Fruit fly (Drosophila melanogaster) whole organism, embryonic: ENCODE data around the gene Prp16.

Source experiments
- Abd-B ChIP-seq: fragments of 200-800 bp; sonication (Bioruptor generic); optimal IDR thresholded peaks from 2 replicates; lab custom pipeline; 2018; ENCODE audit warnings: missing biosample characterization, mild to moderate bottlenecking, missing genetic modification characterization, moderate library complexity
- Atf-2 ChIP-seq: fragments of 200-800 bp; sonication (Bioruptor generic); optimal IDR thresholded peaks from 2 replicates; lab custom pipeline; 2016; ENCODE audit warnings: missing biosample characterization, missing genetic modification characterization
- CG10321 ChIP-seq: fragments of 200-800 bp; sonication (Bioruptor generic); IDR thresholded peaks from 2 replicates; pipeline ENCODE4 v1.3.6; 2022; ENCODE audit warnings: missing biosample characterization, missing genetic modification characterization
- CG11085 ChIP-seq: fragments of 200-800 bp; sonication (Bioruptor generic); IDR thresholded peaks from 2 replicates; pipeline ENCODE4 v1.3.6; 2022; ENCODE audit warnings: missing biosample characterization, missing genetic modification characterization
- CG12071 ChIP-seq: fragments of 200-800 bp; sonication (Bioruptor generic); optimal IDR thresholded peaks from 3 replicates; lab custom pipeline; 2018; ENCODE audit warnings: missing biosample characterization, mild to moderate bottlenecking, missing genetic modification characterization
- CG1233 ChIP-seq: fragments of 200-800 bp; sonication (Bioruptor generic); optimal IDR thresholded peaks from 4 replicates; lab custom pipeline; 2018; ENCODE audit warnings: missing biosample characterization, mild to moderate bottlenecking, missing genetic modification characterization
- CG14014 ChIP-seq: fragments of 200-800 bp; sonication (Bioruptor generic); IDR thresholded peaks from 2 replicates; pipeline ENCODE4 v1.3.6; 2022; ENCODE audit warnings: missing biosample characterization, missing genetic modification characterization
- CG15514 ChIP-seq: fragments of 200-800 bp; sonication (Bioruptor generic); optimal IDR thresholded peaks from 3 replicates; lab custom pipeline; 2017; ENCODE audit warnings: missing biosample characterization, missing genetic modification characterization, mild to moderate bottlenecking, moderate library complexity, missing genetic modification reagents
- CG16863 ChIP-seq: fragments of 200-800 bp; sonication (Bioruptor generic); optimal IDR thresholded peaks from 3 replicates; lab custom pipeline; 2016; ENCODE audit warnings: missing biosample characterization, missing genetic modification characterization
- CG17829 ChIP-seq: fragments of 200-800 bp; optimal IDR thresholded peaks from 2 replicates; lab custom pipeline; 2019; ENCODE audit warnings: missing biosample characterization, mild to moderate bottlenecking, missing genetic modification characterization, moderate library complexity
- CG2202 ChIP-seq: fragments of 200-800 bp; sonication (Bioruptor generic); optimal IDR thresholded peaks from 2 replicates; lab custom pipeline; 2018; ENCODE audit warnings: missing biosample characterization, mild to moderate bottlenecking, missing genetic modification characterization
- CG3163 ChIP-seq: fragments of 200-800 bp; sonication (Bioruptor generic); optimal IDR thresholded peaks from 3 replicates; lab custom pipeline; 2016; ENCODE audit warnings: missing biosample characterization, missing genetic modification characterization
- CG32532 ChIP-seq: fragments of 200-800 bp; sonication (Bioruptor generic); IDR thresholded peaks from 2 replicates; pipeline ENCODE4 v1.3.6; 2022; ENCODE audit warnings: missing biosample characterization, missing genetic modification characterization
- CG3281 ChIP-seq: fragments of 200-800 bp; sonication (Bioruptor generic); optimal IDR thresholded peaks from 3 replicates; lab custom pipeline; 2017; ENCODE audit warnings: missing biosample characterization, mild to moderate bottlenecking, missing genetic modification characterization
- CG6765 ChIP-seq: fragments of 200-800 bp; sonication (Bioruptor generic); optimal IDR thresholded peaks from 3 replicates; lab custom pipeline; 2017; ENCODE audit warnings: missing biosample characterization, mild to moderate bottlenecking, missing genetic modification characterization
- CG7372 ChIP-seq: fragments of 200-800 bp; sonication (Bioruptor generic); IDR thresholded peaks from 2 replicates; pipeline ENCODE4 v1.3.6; 2022; ENCODE audit warnings: missing biosample characterization, missing genetic modification characterization
- CG8924 ChIP-seq: fragments of 200-800 bp; optimal IDR thresholded peaks from 3 replicates; lab custom pipeline; 2019; ENCODE audit warnings: missing biosample characterization, mild to moderate bottlenecking, missing genetic modification characterization, moderate library complexity
- HmgD ChIP-seq: fragments of 200-800 bp; sonication (Bioruptor generic); optimal IDR thresholded peaks from 3 replicates; lab custom pipeline; 2016; ENCODE audit warnings: missing biosample characterization, missing genetic modification characterization
- Hr78 ChIP-seq, 2 experiments: fragments of 200-800 bp in 1 of 2; fragments of >200 bp in 1 of 2; sonication (Bioruptor generic) in 1 of 2; optimal IDR thresholded peaks; 2 replicates each; lab custom pipeline; 2017 to 2019; ENCODE audit warnings: missing biosample characterization in 2 of 2, missing genetic modification characterization in 2 of 2, mild to moderate bottlenecking in 1 of 2, moderate library complexity in 1 of 2
- Hsf ChIP-seq: fragments of 200-800 bp; sonication (Bioruptor generic); optimal IDR thresholded peaks from 3 replicates; lab custom pipeline; 2016; ENCODE audit warnings: missing biosample characterization, missing genetic modification characterization
- MTF-1 ChIP-seq: fragments of 200-800 bp; sonication (Bioruptor generic); optimal IDR thresholded peaks from 2 replicates; lab custom pipeline; 2018; ENCODE audit warnings: missing biosample characterization, mild to moderate bottlenecking, missing genetic modification characterization, borderline replicate concordance
- NK7.1 ChIP-seq: fragments of 200-800 bp; sonication (Bioruptor generic); optimal IDR thresholded peaks from 3 replicates; lab custom pipeline; 2016; ENCODE audit warnings: missing biosample characterization, missing genetic modification characterization
- Neu2 ChIP-seq: fragments of 200-800 bp; sonication (Bioruptor generic); optimal IDR thresholded peaks from 3 replicates; lab custom pipeline; 2016; ENCODE audit warnings: missing biosample characterization, missing genetic modification characterization, borderline replicate concordance
- Six4 ChIP-seq: fragments of 200-800 bp; sonication (Bioruptor generic); optimal IDR thresholded peaks from 2 replicates; lab custom pipeline; 2016; ENCODE audit warnings: missing biosample characterization, missing genetic modification characterization
- Sry-δ ChIP-seq: fragments of 200-800 bp; sonication (Bioruptor generic); optimal IDR thresholded peaks from 2 replicates; lab custom pipeline; 2016; ENCODE audit warnings: missing biosample characterization, missing genetic modification characterization
- Tbp ChIP-seq: fragments of >200 bp; optimal IDR thresholded peaks from 2 replicates; lab custom pipeline; 2018; ENCODE audit warnings: missing biosample characterization, missing genetic modification characterization
- amos ChIP-seq: fragments of 200-800 bp; sonication (Bioruptor generic); IDR thresholded peaks from 2 replicates; pipeline ENCODE4 v1.3.6; 2022; ENCODE audit warnings: missing biosample characterization, missing genetic modification characterization; ENCODE audit not compliant: partially characterized antibody
- bsh ChIP-seq, 2 experiments: fragments of 200-800 bp; sonication (Bioruptor generic); optimal IDR thresholded peaks; 2 replicates each; lab custom pipeline; 2017 to 2018; ENCODE audit warnings: mild to moderate bottlenecking in 2 of 2, missing biosample characterization in 2 of 2, missing genetic modification characterization in 2 of 2, moderate library complexity in 1 of 2
- cato ChIP-seq: fragments of 200-800 bp; sonication (Bioruptor generic); optimal IDR thresholded peaks from 2 replicates; lab custom pipeline; 2016; ENCODE audit warnings: missing biosample characterization, missing genetic modification characterization, borderline replicate concordance
- ci ChIP-seq: fragments of 200-800 bp; sonication (Bioruptor generic); IDR thresholded peaks from 3 replicates; pipeline ENCODE4 v1.3.6; 2022; ENCODE audit warnings: missing biosample characterization, missing genetic modification characterization
- crp ChIP-seq, 2 experiments: fragments of 200-800 bp; sonication (Bioruptor generic); optimal IDR thresholded peaks; 2 replicates in 1 of 2; 3 replicates in 1 of 2; lab custom pipeline; 2017; ENCODE audit warnings: missing biosample characterization in 2 of 2, missing genetic modification characterization in 2 of 2, mild to moderate bottlenecking in 1 of 2, moderate library complexity in 1 of 2
- fru ChIP-seq: fragments of >200 bp; optimal IDR thresholded peaks from 2 replicates; lab custom pipeline; 2017
- hb ChIP-seq: fragments of 200-800 bp; sonication (Bioruptor generic); IDR thresholded peaks from 3 replicates; pipeline ENCODE4 v1.3.6; 2022; ENCODE audit warnings: missing biosample characterization, missing genetic modification characterization; ENCODE audit not compliant: partially characterized antibody
- ind ChIP-seq: fragments of 200-800 bp; sonication (Bioruptor generic); optimal IDR thresholded peaks from 3 replicates; lab custom pipeline; 2016; ENCODE audit warnings: missing biosample characterization, missing genetic modification characterization
- nerfin-2 ChIP-seq: fragments of 200-800 bp; sonication (Bioruptor generic); IDR thresholded peaks from 2 replicates; pipeline ENCODE4 v1.3.6; 2022; ENCODE audit warnings: missing biosample characterization, missing genetic modification characterization; ENCODE audit not compliant: partially characterized antibody
- oc ChIP-seq: fragments of 200-800 bp; sonication (Bioruptor generic); optimal IDR thresholded peaks from 2 replicates; lab custom pipeline; 2018; ENCODE audit warnings: missing biosample characterization, mild to moderate bottlenecking, missing genetic modification characterization, moderate library complexity
- p53 ChIP-seq: fragments of 200-800 bp; sonication (Bioruptor generic); optimal IDR thresholded peaks from 2 replicates; lab custom pipeline; 2016; ENCODE audit warnings: missing biosample characterization, missing genetic modification characterization
- peb ChIP-seq: fragments of 200-800 bp; sonication (Bioruptor generic); IDR thresholded peaks from 2 replicates; pipeline ENCODE4 v1.3.6; 2022; ENCODE audit warnings: missing biosample characterization, missing genetic modification characterization
- phol ChIP-seq: fragments of 200-800 bp; sonication (Bioruptor generic); optimal IDR thresholded peaks from 3 replicates; lab custom pipeline; 2018; ENCODE audit warnings: missing biosample characterization, mild to moderate bottlenecking, missing genetic modification characterization, moderate library complexity
- pzg ChIP-seq: fragments of 200-800 bp; sonication (Bioruptor generic); optimal IDR thresholded peaks from 3 replicates; lab custom pipeline; 2018; ENCODE audit warnings: missing biosample characterization, mild to moderate bottlenecking, missing genetic modification characterization, moderate library complexity
- rib ChIP-seq: fragments of 200-800 bp; sonication (Bioruptor generic); IDR thresholded peaks from 2 replicates; pipeline ENCODE4 v1.3.6; 2022; ENCODE audit warnings: missing biosample characterization, missing genetic modification characterization
- row ChIP-seq: fragments of 200-800 bp; sonication (Bioruptor generic); IDR thresholded peaks from 3 replicates; pipeline ENCODE4 v1.3.6; 2022; ENCODE audit warnings: missing biosample characterization, missing genetic modification characterization
- sens-2 ChIP-seq: fragments of 200-800 bp; sonication (Bioruptor generic); IDR thresholded peaks from 2 replicates; pipeline ENCODE4 v1.3.6; 2022; ENCODE audit warnings: missing biosample characterization, missing genetic modification characterization
- sisA ChIP-seq: fragments of 200-800 bp; sonication (Bioruptor generic); IDR thresholded peaks from 2 replicates; pipeline ENCODE4 v1.3.6; 2022; ENCODE audit warnings: missing biosample characterization, missing genetic modification characterization
- slbo ChIP-seq: fragments of 200-800 bp; sonication (Bioruptor generic); IDR thresholded peaks from 2 replicates; pipeline ENCODE4 v1.3.6; 2022; ENCODE audit warnings: missing biosample characterization, missing genetic modification characterization
- vvl ChIP-seq: fragments of 200-800 bp; sonication (Bioruptor generic); IDR thresholded peaks from 2 replicates; pipeline ENCODE4 v1.3.6; 2022; ENCODE audit warnings: missing biosample characterization, missing genetic modification characterization

Prp16 gene

dm6 chrX:14199967-14200531 lies 1.1 kb upstream of the Prp16 start, which contains the start of gene CG11590 (continued):
- TF ChIP-seq amos (GFP tag; lab: Robert Waterston, UW) (0 out of 2 replicates have a peak, but pooled peaks have one; percentile 8), crp (GFP tag; optimal IDR thresholded peaks at IDR 0.05; lab: Kevin White, UChicago) (peak in 1 of 2 experiments; percentile 28), row (GFP tag; lab: Robert Waterston, UW) (peak; percentile 8; the same call in 1 of the 3 replicates), CG15514 (peak; percentile 94), CG6765 (GFP tag; lab: Kevin White, UChicago) (no peak)

DNA sequence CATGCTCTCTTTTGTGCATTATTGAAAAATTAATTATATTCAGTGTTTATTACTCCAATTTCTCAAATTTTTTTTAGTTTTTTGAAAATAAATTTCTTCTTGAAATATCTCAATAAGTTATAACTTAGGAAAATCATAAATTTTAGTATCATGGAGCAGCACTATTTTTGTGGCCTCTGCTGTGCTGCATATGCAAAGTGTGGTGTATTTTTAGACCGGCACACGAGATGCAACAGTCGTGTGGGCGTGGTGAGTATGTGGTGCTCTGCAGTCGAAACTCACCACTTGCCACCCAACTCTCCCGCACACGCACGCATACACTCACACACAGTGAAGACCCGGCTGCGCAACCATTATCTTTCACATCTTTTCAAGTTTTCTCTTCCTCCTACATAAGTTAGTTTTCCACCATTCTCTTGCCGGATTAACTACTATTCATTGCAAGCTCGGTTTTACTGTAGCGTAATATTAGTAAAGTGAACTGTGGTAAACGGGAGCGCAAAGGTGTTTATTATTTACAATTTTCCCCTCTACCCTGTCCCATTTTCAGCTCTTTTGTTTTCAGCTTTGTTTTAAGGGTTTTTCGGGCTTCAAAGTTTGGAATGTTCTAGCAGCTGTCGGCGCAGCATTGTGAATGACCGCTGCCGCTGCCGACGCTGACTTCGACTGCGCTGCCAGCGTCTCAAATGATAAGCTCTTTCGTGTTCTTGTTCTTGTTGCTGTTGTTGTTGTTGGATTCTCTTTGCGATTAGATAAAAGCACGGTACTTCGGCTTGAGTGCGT lies 7.5 kb downstream of the Prp16 start:
- no peak; the same call in 1 of the 2 replicates for TF ChIP-seq sisA (GFP tag; lab: Robert Waterston, UW)
- peak; percentile 46 for TF ChIP-seq ind
- TF ChIP-seq oc: no peak
- TF ChIP-seq cato (GFP tag; lab: Kevin White, UChicago): no peak
- TF ChIP-seq CG1233: peak; percentile 63
- TF ChIP-seq CG10321 (GFP tag; lab: Robert Waterston, UW): no peak
- peak; percentile 39 to 82 for TF ChIP-seq bsh (GFP tag; optimal IDR thresholded peaks at IDR 0.05; lab: Kevin White, UChicago)
- TF ChIP-seq sens-2 (GFP tag; lab: Robert Waterston, UW): peak; percentile 51; the same call in 1 of the 2 replicates
- no peak for TF ChIP-seq Tbp (GFP tag; lab: Kevin White, UChicago)
- peak; percentile 36 for TF ChIP-seq CG16863 (GFP tag; lab: Kevin White, UChicago)
- TF ChIP-seq CG14014 (GFP tag; lab: Robert Waterston, UW): peak; percentile 58; the same call in 1 of the 2 replicates
- TF ChIP-seq NK7.1 (GFP tag; lab: Kevin White, UChicago): no peak
- no peak for TF ChIP-seq Neu2 (GFP tag; lab: Kevin White, UChicago)
- peak; percentile 46 for TF ChIP-seq CG8924 (tag; lab: Kevin White, UChicago)
- no peak for TF ChIP-seq Abd-B
- peak in 1 of 2 experiments; percentile 0 for TF ChIP-seq Hr78 (GFP tag; optimal IDR thresholded peaks at IDR 0.05; lab: Kevin White, UChicago)
- TF ChIP-seq MTF-1 (GFP tag; lab: Kevin White, UChicago): peak; percentile 74
- TF ChIP-seq CG12071 (GFP tag; lab: Kevin White, UChicago): no peak
- TF ChIP-seq p53: no peak
- no peak for TF ChIP-seq rib (GFP tag; lab: Robert Waterston, UW)
- peak; percentile 58 for TF ChIP-seq Six4 (GFP tag; lab: Kevin White, UChicago)
- peak; percentile 2 for TF ChIP-seq Sry-δ (GFP tag; lab: Kevin White, UChicago)
- TF ChIP-seq hb: no peak
- TF ChIP-seq slbo (GFP tag; lab: Robert Waterston, UW): peak; percentile 24; the same call in 1 of the 2 replicates
- 0 out of 2 replicates have a peak, but pooled peaks have one; percentile 29 for TF ChIP-seq CG7372 (GFP tag; lab: Robert Waterston, UW)
- peak; percentile 22 for TF ChIP-seq Atf-2 (GFP tag; lab: Kevin White, UChicago)
- TF ChIP-seq phol (tag; lab: Kevin White, UChicago): peak; percentile 83
- no peak for TF ChIP-seq CG11085 (GFP tag; lab: Robert Waterston, UW)
- TF ChIP-seq CG17829 (tag; lab: Kevin White, UChicago): peak; percentile 60
- TF ChIP-seq CG3281 (GFP tag; lab: Kevin White, UChicago): peak; percentile 29
- peak; percentile 39 for TF ChIP-seq CG2202 (tag; lab: Kevin White, UChicago)
- TF ChIP-seq pzg: no peak
- no peak for TF ChIP-seq HmgD (GFP tag; lab: Kevin White, UChicago)
- no peak for TF ChIP-seq nerfin-2
- TF ChIP-seq vvl (GFP tag; lab: Robert Waterston, UW): peak; percentile 91
- TF ChIP-seq ci (GFP tag; lab: Robert Waterston, UW): peak; percentile 90
- no peak for TF ChIP-seq fru
- no peak for TF ChIP-seq CG32532 (GFP tag; lab: Robert Waterston, UW)
- TF ChIP-seq CG3163 (GFP tag; lab: Kevin White, UChicago): peak; percentile 30
- TF ChIP-seq Hsf (GFP tag; lab: Kevin White, UChicago): peak; percentile 37
- TF ChIP-seq peb (GFP tag; lab: Robert Waterston, UW): no peak
